Worm (Caenorhabditis elegans) whole organism, L1 larva: Measurements from ENCODE around the gene ugt-20.

Source experiments
- ceh-82 ChIP-seq, 3 experiments: fragments of 150-350 bp in 1 of 3; sonication (generic microtip) in 2 of 3; optimal IDR thresholded peaks; 2 replicates each; lab custom pipeline; 2014 to 2017; ENCODE audit warnings: missing biosample characterization in 3 of 3, missing genetic modification characterization in 3 of 3
- nhr-12 ChIP-seq: sonication (generic microtip); optimal IDR thresholded peaks from 2 replicates; lab custom pipeline; 2017; ENCODE audit warnings: missing biosample characterization, missing genetic modification characterization
- pqm-1 ChIP-seq: sonication (generic microtip); optimal IDR thresholded peaks from 3 replicates; lab custom pipeline; 2017; ENCODE audit warnings: missing biosample characterization, missing genetic modification characterization
- zag-1 ChIP-seq: fragments of 150-350 bp; optimal IDR thresholded peaks from 2 replicates; lab custom pipeline; 2014; ENCODE audit warnings: missing biosample characterization, missing genetic modification characterization
- ztf-11 ChIP-seq, 2 experiments: sonication (generic microtip); optimal IDR thresholded peaks; 2 replicates each; lab custom pipeline; 2016 to 2017; ENCODE audit warnings: missing genetic modification characterization in 2 of 2, missing biosample characterization in 1 of 2, missing compliant biosample characterization in 1 of 2

ce11 chrIV:6093477-6094314 is 10.3 kb upstream of the ugt-20 start, which contains the start of gene cpi-1:
- TF ChIP-seq ztf-11 (tag; optimal IDR thresholded peaks at IDR 0.05; lab: Kevin White, UChicago) (no peak), nhr-12 (no peak), pqm-1 (tag; lab: Kevin White, UChicago) (no peak), zag-1 (tag; lab: Kevin White, UChicago) (no peak), ceh-82 (tag; optimal IDR thresholded peaks at IDR 0.05; lab: Kevin White, UChicago) (no peak)
